Fruit fly (Drosophila melanogaster) whole organism, embryonic: ENCODE results near the gene Syp.

Experiments
- Aef1 ChIP-seq: fragments of 200-800 bp; sonication (Bioruptor generic); IDR thresholded peaks from 3 replicates; pipeline ENCODE4 v1.3.6; 2022; ENCODE audit warnings: missing biosample characterization, missing genetic modification characterization
- BEAF-32 ChIP-seq: fragments of 200-800 bp; sonication (Bioruptor generic); optimal IDR thresholded peaks from 3 replicates; lab custom pipeline; 2017; ENCODE audit warnings: missing biosample characterization, missing genetic modification characterization, mild to moderate bottlenecking, moderate library complexity, missing genetic modification reagents
- CG10267 ChIP-seq: fragments of 200-800 bp; sonication (Bioruptor generic); optimal IDR thresholded peaks from 2 replicates; lab custom pipeline; 2018; ENCODE audit warnings: missing biosample characterization, mild to moderate bottlenecking, missing genetic modification characterization, moderate library complexity
- CG10274 ChIP-seq: fragments of 200-800 bp; sonication (Bioruptor generic); optimal IDR thresholded peaks from 3 replicates; lab custom pipeline; 2017; ENCODE audit warnings: missing biosample characterization, mild to moderate bottlenecking, missing genetic modification characterization
- CG10979 ChIP-seq: fragments of 200-800 bp; sonication (Bioruptor generic); optimal IDR thresholded peaks from 2 replicates; lab custom pipeline; 2018; ENCODE audit warnings: missing biosample characterization, mild to moderate bottlenecking, missing genetic modification characterization, moderate library complexity
- CG11093 ChIP-seq: fragments of 200-800 bp; sonication (Bioruptor generic); IDR thresholded peaks from 3 replicates; pipeline ENCODE4 v1.3.6; 2022; ENCODE audit warnings: missing biosample characterization, missing genetic modification characterization
- CG11504 ChIP-seq: fragments of 200-800 bp; sonication (Bioruptor generic); optimal IDR thresholded peaks from 3 replicates; lab custom pipeline; 2019; ENCODE audit warnings: missing biosample characterization, mild to moderate bottlenecking, missing genetic modification characterization, moderate library complexity
- CG11696 ChIP-seq: fragments of 200-800 bp; sonication (Bioruptor generic); IDR thresholded peaks from 2 replicates; pipeline ENCODE4 v1.3.6; 2022; ENCODE audit warnings: missing biosample characterization, missing genetic modification characterization
- CG12155 ChIP-seq: fragments of 200-800 bp; sonication (Bioruptor generic); optimal IDR thresholded peaks from 3 replicates; lab custom pipeline; 2016; ENCODE audit warnings: missing biosample characterization, missing genetic modification characterization
- CG13123 ChIP-seq: fragments of 200-800 bp; sonication (Bioruptor generic); optimal IDR thresholded peaks from 2 replicates; lab custom pipeline; 2016; ENCODE audit warnings: missing biosample characterization, missing genetic modification characterization
- CG14014 ChIP-seq: fragments of 200-800 bp; sonication (Bioruptor generic); IDR thresholded peaks from 2 replicates; pipeline ENCODE4 v1.3.6; 2022; ENCODE audit warnings: missing biosample characterization, missing genetic modification characterization
- CG18011 ChIP-seq: fragments of 200-800 bp; sonication (Bioruptor generic); optimal IDR thresholded peaks from 2 replicates; lab custom pipeline; 2017; ENCODE audit warnings: missing biosample characterization, missing genetic modification characterization, mild to moderate bottlenecking, moderate library complexity, missing genotype
- CG2116 ChIP-seq: fragments of 200-800 bp; sonication (Bioruptor generic); optimal IDR thresholded peaks from 3 replicates; lab custom pipeline; 2018; ENCODE audit warnings: missing biosample characterization, mild to moderate bottlenecking, missing genetic modification characterization
- CG33557 ChIP-seq: fragments of 200-800 bp; sonication (Bioruptor generic); optimal IDR thresholded peaks from 2 replicates; lab custom pipeline; 2019; ENCODE audit warnings: missing biosample characterization, mild to moderate bottlenecking, missing genetic modification characterization, moderate library complexity
- CG5180 ChIP-seq: fragments of 200-800 bp; sonication (Bioruptor generic); optimal IDR thresholded peaks from 3 replicates; lab custom pipeline; 2017; ENCODE audit warnings: missing biosample characterization, missing genetic modification characterization, mild to moderate bottlenecking, moderate library complexity, missing genetic modification reagents
- CG6689 ChIP-seq: fragments of 200-800 bp; sonication (Bioruptor generic); IDR thresholded peaks from 2 replicates; pipeline ENCODE4 v1.3.6; 2022; ENCODE audit warnings: missing biosample characterization, missing genetic modification characterization
- CG7372 ChIP-seq: fragments of 200-800 bp; sonication (Bioruptor generic); IDR thresholded peaks from 2 replicates; pipeline ENCODE4 v1.3.6; 2022; ENCODE audit warnings: missing biosample characterization, missing genetic modification characterization
- CG7745 ChIP-seq: fragments of 200-800 bp; sonication (Bioruptor generic); optimal IDR thresholded peaks from 2 replicates; lab custom pipeline; 2018; ENCODE audit warnings: missing biosample characterization, mild to moderate bottlenecking, missing genetic modification characterization, moderate library complexity
- CG9876 ChIP-seq: fragments of 200-800 bp; sonication (Bioruptor generic); optimal IDR thresholded peaks from 2 replicates; lab custom pipeline; 2016; ENCODE audit warnings: missing biosample characterization, missing genetic modification characterization
- Fer1 ChIP-seq: fragments of 200-800 bp; sonication (Bioruptor generic); optimal IDR thresholded peaks from 2 replicates; lab custom pipeline; 2017; ENCODE audit warnings: missing biosample characterization, mild to moderate bottlenecking, missing genetic modification characterization
- Gsc ChIP-seq: fragments of 200-800 bp; sonication (Bioruptor generic); IDR thresholded peaks from 2 replicates; pipeline ENCODE4 v1.3.6; 2022; ENCODE audit warnings: missing biosample characterization, missing genetic modification characterization
- Hr51 ChIP-seq, 2 experiments: fragments of 200-800 bp; sonication (Bioruptor generic); optimal IDR thresholded peaks; 2 replicates in 1 of 2; 3 replicates in 1 of 2; lab custom pipeline; 2016 to 2018; ENCODE audit warnings: missing biosample characterization in 2 of 2, missing genetic modification characterization in 2 of 2, mild to moderate bottlenecking in 1 of 2, moderate library complexity in 1 of 2
- Lim3 ChIP-seq: fragments of 200-800 bp; sonication (Bioruptor generic); IDR thresholded peaks from 2 replicates; pipeline ENCODE4 v1.3.6; 2022; ENCODE audit warnings: missing biosample characterization, missing genetic modification characterization
- MBD-R2 ChIP-seq: fragments of 200-800 bp; sonication (Bioruptor generic); IDR thresholded peaks from 2 replicates; pipeline ENCODE4 v1.3.6; 2022; ENCODE audit warnings: missing biosample characterization, missing genetic modification characterization
- NFAT ChIP-seq: fragments of 200-800 bp; sonication (Bioruptor generic); IDR thresholded peaks from 2 replicates; pipeline ENCODE4 v1.3.6; 2022; ENCODE audit warnings: missing biosample characterization, missing genetic modification characterization
- NK7.1 ChIP-seq: fragments of 200-800 bp; sonication (Bioruptor generic); optimal IDR thresholded peaks from 3 replicates; lab custom pipeline; 2016; ENCODE audit warnings: missing biosample characterization, missing genetic modification characterization
- Nf-YC ChIP-seq: fragments of 200-800 bp; optimal IDR thresholded peaks from 3 replicates; lab custom pipeline; 2019; ENCODE audit warnings: missing biosample characterization, mild to moderate bottlenecking, missing genetic modification characterization, moderate library complexity
- NfI ChIP-seq: fragments of 200-800 bp; sonication (Bioruptor generic); optimal IDR thresholded peaks from 3 replicates; lab custom pipeline; 2018; ENCODE audit warnings: missing biosample characterization, mild to moderate bottlenecking, missing genetic modification characterization, moderate library complexity
- ap ChIP-seq: fragments of 200-800 bp; sonication (Bioruptor generic); IDR thresholded peaks from 2 replicates; pipeline ENCODE4 v1.3.6; 2022; ENCODE audit warnings: missing biosample characterization, missing genetic modification characterization
- br ChIP-seq: fragments of >200 bp; optimal IDR thresholded peaks from 2 replicates; lab custom pipeline; 2017
- cad ChIP-seq: fragments of >200 bp; optimal IDR thresholded peaks from 2 replicates; lab custom pipeline; 2017; ENCODE audit warnings: missing biosample characterization, missing genetic modification characterization
- croc ChIP-seq: fragments of 200-800 bp; sonication (Bioruptor generic); conservative IDR thresholded peaks from 3 replicates; pipeline ENCODE4 v1.3.6; 2022; ENCODE audit warnings: missing biosample characterization, missing genetic modification characterization
- danr ChIP-seq: fragments of 200-800 bp; sonication (Bioruptor generic); IDR thresholded peaks from 2 replicates; pipeline ENCODE4 v1.3.6; 2022; ENCODE audit warnings: missing biosample characterization, missing genetic modification characterization
- disco-r ChIP-seq: fragments of 200-800 bp; sonication (Bioruptor generic); optimal IDR thresholded peaks from 2 replicates; lab custom pipeline; 2016; ENCODE audit warnings: missing biosample characterization, missing genetic modification characterization
- dysf ChIP-seq: fragments of 200-800 bp; sonication (Bioruptor generic); IDR thresholded peaks from 3 replicates; pipeline ENCODE4 v1.3.6; 2022; ENCODE audit warnings: missing biosample characterization, missing genetic modification characterization
- eve ChIP-seq, 2 experiments: fragments of >200 bp; optimal IDR thresholded peaks; 2 replicates each; lab custom pipeline; 2017; ENCODE audit warnings: missing biosample characterization in 2 of 2, missing genetic modification characterization in 2 of 2
- fd64A ChIP-seq: fragments of 200-800 bp; sonication (Bioruptor generic); optimal IDR thresholded peaks from 3 replicates; lab custom pipeline; 2018; ENCODE audit warnings: missing biosample characterization, mild to moderate bottlenecking, missing genetic modification characterization
- fru ChIP-seq: fragments of >200 bp; optimal IDR thresholded peaks from 2 replicates; lab custom pipeline; 2017
- gt ChIP-seq: fragments of 200-800 bp; sonication (Bioruptor generic); IDR thresholded peaks from 2 replicates; pipeline ENCODE4 v1.3.6; 2022; ENCODE audit warnings: missing biosample characterization, missing genetic modification characterization
- lov ChIP-seq, 2 experiments: fragments of 200-800 bp in 1 of 2; fragments of >200 bp in 1 of 2; sonication (Bioruptor generic) in 1 of 2; IDR thresholded peaks in 1 of 2; optimal IDR thresholded peaks in 1 of 2; 2 replicates in 1 of 2; 3 replicates in 1 of 2; pipeline versions ENCODE4 v1.3.6 to Lab custom; 2017 to 2022; ENCODE audit warnings: missing biosample characterization in 1 of 2, missing genetic modification characterization in 1 of 2
- onecut ChIP-seq: fragments of 200-800 bp; sonication (Bioruptor generic); IDR thresholded peaks from 2 replicates; pipeline ENCODE4 v1.3.6; 2022; ENCODE audit warnings: missing biosample characterization, missing genetic modification characterization
- prd ChIP-seq, 3 experiments: fragments of >200 bp in 2 of 3; fragments of 200-800 bp in 1 of 3; sonication (Bioruptor generic) in 1 of 3; optimal IDR thresholded peaks in 2 of 3; IDR thresholded peaks in 1 of 3; 2 replicates in 2 of 3; 3 replicates in 1 of 3; pipeline versions ENCODE4 v1.3.6 to Lab custom; 2017 to 2022; ENCODE audit warnings: missing biosample characterization in 1 of 3, missing genetic modification characterization in 1 of 3
- pzg ChIP-seq: fragments of 200-800 bp; sonication (Bioruptor generic); optimal IDR thresholded peaks from 3 replicates; lab custom pipeline; 2018; ENCODE audit warnings: missing biosample characterization, mild to moderate bottlenecking, missing genetic modification characterization, moderate library complexity
- slbo ChIP-seq: fragments of 200-800 bp; sonication (Bioruptor generic); IDR thresholded peaks from 2 replicates; pipeline ENCODE4 v1.3.6; 2022; ENCODE audit warnings: missing biosample characterization, missing genetic modification characterization
- unc-4 ChIP-seq: fragments of 200-800 bp; sonication (Bioruptor generic); IDR thresholded peaks from 2 replicates; pipeline ENCODE4 v1.3.6; 2022; ENCODE audit warnings: missing biosample characterization, missing genetic modification characterization; ENCODE audit not compliant: partially characterized antibody
- wek ChIP-seq: fragments of 200-800 bp; sonication (Bioruptor generic); optimal IDR thresholded peaks from 3 replicates; lab custom pipeline; 2018; ENCODE audit warnings: missing biosample characterization, mild to moderate bottlenecking, missing genetic modification characterization, moderate library complexity
- wor ChIP-seq: fragments of 200-800 bp; sonication (Bioruptor generic); IDR thresholded peaks from 2 replicates; pipeline ENCODE4 v1.3.6; 2022; ENCODE audit warnings: missing biosample characterization, missing genetic modification characterization
- zfh1 ChIP-seq: fragments of 200-800 bp; sonication (Bioruptor generic); IDR thresholded peaks from 3 replicates; pipeline ENCODE4 v1.3.6; 2022; ENCODE audit warnings: missing biosample characterization, missing genetic modification characterization
- zfh2 ChIP-seq: fragments of 200-800 bp; sonication (Bioruptor generic); optimal IDR thresholded peaks from 2 replicates; lab custom pipeline; 2016; ENCODE audit warnings: missing biosample characterization, missing genetic modification characterization

Gene Syp

dm6 chr3R:20821815-20822375 lies 65.4 kb downstream of the Syp start, which contains the start of the genes CG17271 and RpS20 (continued):
- TF ChIP-seq CG18011 (GFP tag; lab: Kevin White, UChicago) = peak; percentile 81
- peak; percentile 91 for TF ChIP-seq zfh1
- peak; percentile 87 for TF ChIP-seq CG11504
- peak; percentile 83 for TF ChIP-seq CG13123 (GFP tag; lab: Kevin White, UChicago)
- TF ChIP-seq eve (GFP tag; optimal IDR thresholded peaks at IDR 0.05; lab: Kevin White, UChicago) = peak in 1 of 2 experiments; percentile 57
- peak; percentile 88 for TF ChIP-seq CG10267 (tag; lab: Kevin White, UChicago)
- TF ChIP-seq BEAF-32 = peak; percentile 60
- peak; percentile 95 for TF ChIP-seq CG9876
- peak; percentile 97 for TF ChIP-seq pzg (GFP tag; lab: Kevin White, UChicago)
- peak; percentile 90 for TF ChIP-seq disco-r (GFP tag; lab: Kevin White, UChicago)
- TF ChIP-seq CG12155 = peak; percentile 88
- TF ChIP-seq croc (GFP tag; lab: Robert Waterston, UW) = peak; percentile 71
- TF ChIP-seq CG5180 (GFP tag; lab: Kevin White, UChicago) = peak; percentile 57
- TF ChIP-seq ap (GFP tag; lab: Robert Waterston, UW) = peak; percentile 81
- no peak for TF ChIP-seq CG7745 (tag; lab: Kevin White, UChicago)
- TF ChIP-seq CG10979 (tag; lab: Kevin White, UChicago) = peak; percentile 86
- TF ChIP-seq wor = peak; percentile 69
- TF ChIP-seq CG14014 (GFP tag; lab: Robert Waterston, UW) = peak; percentile 92
- TF ChIP-seq onecut (GFP tag; lab: Robert Waterston, UW) = peak; percentile 65
- peak; percentile 95 for TF ChIP-seq CG2116 (GFP tag; lab: Kevin White, UChicago)
- peak; percentile 67; the same call in 1 of the 2 replicates for TF ChIP-seq CG11696 (GFP tag; lab: Robert Waterston, UW)
- TF ChIP-seq br (lab: Kevin White, UChicago) = no peak
- peak; percentile 95 for TF ChIP-seq zfh2
- TF ChIP-seq CG7372 (GFP tag; lab: Robert Waterston, UW) = peak; percentile 89
- 0 out of 2 replicates have a peak, but pooled peaks have one; percentile 16 for TF ChIP-seq unc-4 (GFP tag; lab: Robert Waterston, UW)
- TF ChIP-seq dysf (GFP tag; lab: Robert Waterston, UW) = peak; percentile 89
- peak; percentile 87 for TF ChIP-seq NfI (GFP tag; lab: Kevin White, UChicago)
- no peak for TF ChIP-seq fru
- TF ChIP-seq Lim3 (GFP tag; lab: Robert Waterston, UW) = 0 out of 2 replicates have a peak, but pooled peaks have one; percentile 59
- peak; percentile 78 for TF ChIP-seq NFAT (GFP tag; lab: Robert Waterston, UW)
- TF ChIP-seq slbo (GFP tag; lab: Robert Waterston, UW) = peak; percentile 95
- TF ChIP-seq CG11093 (GFP tag; lab: Robert Waterston, UW) = peak; percentile 79
- peak; percentile 65 for TF ChIP-seq CG10274 (GFP tag; lab: Kevin White, UChicago)
- TF ChIP-seq cad (GFP tag; lab: Kevin White, UChicago) = peak; percentile 6
- peak; percentile 93 for TF ChIP-seq MBD-R2 (GFP tag; lab: Robert Waterston, UW)
- TF ChIP-seq Hr51 (GFP tag; optimal IDR thresholded peaks at IDR 0.05; lab: Kevin White, UChicago) = peak; percentile 85 to 92
- TF ChIP-seq gt (GFP tag; lab: Robert Waterston, UW) = peak; percentile 67; the same call in 1 of the 2 replicates
- TF ChIP-seq fd64A (GFP tag; lab: Kevin White, UChicago) = peak; percentile 27
- TF ChIP-seq CG33557 (GFP tag; lab: Kevin White, UChicago) = peak; percentile 85
- peak; percentile 88 for TF ChIP-seq NK7.1 (GFP tag; lab: Kevin White, UChicago)
- TF ChIP-seq Aef1 = peak; percentile 88
- TF ChIP-seq prd (optimal IDR thresholded peaks at IDR 0.05; lab: Kevin White, UChicago) = no peak
- peak; percentile 94 for TF ChIP-seq prd (GFP tag; IDR thresholded peaks at IDR 0.05; lab: Robert Waterston, UW)
- TF ChIP-seq CG6689 (GFP tag; lab: Robert Waterston, UW) = peak; percentile 93
- TF ChIP-seq Nf-YC = peak; percentile 81
- no peak for TF ChIP-seq Gsc
- TF ChIP-seq danr (GFP tag; lab: Robert Waterston, UW) = peak; percentile 61
- peak; percentile 90 for TF ChIP-seq Fer1 (GFP tag; lab: Kevin White, UChicago)
- no peak for TF ChIP-seq lov (optimal IDR thresholded peaks at IDR 0.05; lab: Kevin White, UChicago)
- peak; percentile 62; the same call in 1 of the 3 replicates for TF ChIP-seq lov (GFP tag; IDR thresholded peaks at IDR 0.05; lab: Robert Waterston, UW)
- TF ChIP-seq wek = peak; percentile 100
